Fruit fly (Drosophila melanogaster): ENCODE results near the gene Cpr64Ad.

Gene Cpr64Ad

dm6 chr3L:4232724-4233367 lies 17.7 kb downstream of the Cpr64Ad start:
- TF ChIP-seq CG17801 (GFP tag; optimal IDR thresholded peaks at IDR 0.05; ENCODE audit: partially characterized antibody): no peak

dm6 chr3L:4233603-4234277 lies 18.6 kb downstream of the Cpr64Ad start:
- no peak for TF ChIP-seq CG17801 (GFP tag; optimal IDR thresholded peaks at IDR 0.05; ENCODE audit: partially characterized antibody)

dm6 chr3L:4236097-4236572 lies 21.0 kb downstream of the Cpr64Ad start, which contains the start of gene ImpL2:
ImpL2 (minus strand) TSS chr3L:4236147.
- TF ChIP-seq CG17801 (GFP tag; optimal IDR thresholded peaks at IDR 0.05; ENCODE audit: partially characterized antibody): no peak

- no peak for TF ChIP-seq CG17801 (GFP tag; optimal IDR thresholded peaks at IDR 0.05; ENCODE audit: partially characterized antibody)
These were observed 23.0 kb downstream of the Cpr64Ad start for dm6 chr3L:4238195-4238594.

- peak; percentile 83 for TF ChIP-seq CG17801 (GFP tag; optimal IDR thresholded peaks at IDR 0.05; ENCODE audit: partially characterized antibody)
These were observed 24.5 kb downstream of the Cpr64Ad start, which contains the start of gene Sqor for dm6 chr3L:4239442-4240322. Sqor (plus strand) TSS chr3L:4240173.

dm6 chr3L:4242428-4242827 lies 27.2 kb downstream of the Cpr64Ad start, which contains the start of gene pav:
pav (plus strand) TSS chr3L:4242734.
- peak; percentile 6 for TF ChIP-seq CG17801 (GFP tag; optimal IDR thresholded peaks at IDR 0.05; ENCODE audit: partially characterized antibody)

dm6 chr3L:4252121-4252861 lies 37.1 kb downstream of the Cpr64Ad start:
- TF ChIP-seq CG17801 (GFP tag; optimal IDR thresholded peaks at IDR 0.05; ENCODE audit: partially characterized antibody): peak; percentile 20

- no peak for TF ChIP-seq CG17801 (GFP tag; optimal IDR thresholded peaks at IDR 0.05; ENCODE audit: partially characterized antibody)
These were observed 37.9 kb downstream of the Cpr64Ad start for dm6 chr3L:4252862-4253610.

- TF ChIP-seq CG17801 (GFP tag; optimal IDR thresholded peaks at IDR 0.05; ENCODE audit: partially characterized antibody): no peak
These were observed 38.6 kb downstream of the Cpr64Ad start for dm6 chr3L:4253611-4254300.

- TF ChIP-seq CG17801 (GFP tag; optimal IDR thresholded peaks at IDR 0.05; ENCODE audit: partially characterized antibody): peak; percentile 32
These were observed 39.2 kb downstream of the Cpr64Ad start, which contains the start of the genes ago and CG1265 for dm6 chr3L:4254301-4254834. ago (minus strand) TSS chr3L:4254306. CG1265 (plus strand) TSS chr3L:4254776.

dm6 chr3L:4259102-4259558 lies 44.0 kb downstream of the Cpr64Ad start, which contains the start of the genes CG15011 and CG1309:
CG15011 (minus strand) TSS chr3L:4259152.
CG1309 (plus strand) TSS chr3L:4259430.
- peak; percentile 83 for TF ChIP-seq CG17801 (GFP tag; optimal IDR thresholded peaks at IDR 0.05; ENCODE audit: partially characterized antibody)

dm6 chr3L:4261177-4261576 lies 46.0 kb downstream of the Cpr64Ad start:
- TF ChIP-seq CG17801 (GFP tag; optimal IDR thresholded peaks at IDR 0.05; ENCODE audit: partially characterized antibody): no peak

dm6 chr3L:4262384-4262783 lies 47.2 kb downstream of the Cpr64Ad start, which contains the start of the genes CG11586 and VhaM9.7-a:
CG11586 (minus strand) TSS chr3L:4262470.
VhaM9.7-a (plus strand) TSS chr3L:4262705.
- peak; percentile 15 for TF ChIP-seq CG17801 (GFP tag; optimal IDR thresholded peaks at IDR 0.05; ENCODE audit: partially characterized antibody)

Measured in ovary, adult (tissue).